Fruit fly (Drosophila melanogaster) whole organism, embryonic: ENCODE measurements around the gene sti.

ENCODE experiments used
- Awh ChIP-seq: fragments of 200-800 bp; sonication (Bioruptor generic); IDR thresholded peaks from 2 replicates; pipeline ENCODE4, ENCODE4 v1.3.6; 2022; ENCODE audit warnings: missing biosample characterization, missing genetic modification characterization
- Bgb ChIP-seq: fragments of 200-800 bp; sonication (Bioruptor generic); IDR thresholded peaks from 2 replicates; pipeline ENCODE4 v1.3.6; 2022; ENCODE audit warnings: missing biosample characterization, missing genetic modification characterization; ENCODE audit not compliant: partially characterized antibody
- CG10321 ChIP-seq: fragments of 200-800 bp; sonication (Bioruptor generic); IDR thresholded peaks from 2 replicates; pipeline ENCODE4 v1.3.6; 2022; ENCODE audit warnings: missing biosample characterization, missing genetic modification characterization
- CG10366 ChIP-seq: fragments of 200-800 bp; sonication (Bioruptor generic); IDR thresholded peaks from 2 replicates; pipeline ENCODE4 v1.3.6; 2022; ENCODE audit warnings: missing biosample characterization, missing genetic modification characterization
- CG10565 ChIP-seq: fragments of 200-800 bp; sonication (Bioruptor generic); optimal IDR thresholded peaks from 3 replicates; lab custom pipeline; 2016; ENCODE audit warnings: missing biosample characterization, mild to moderate bottlenecking, missing genetic modification characterization
- CG12155 ChIP-seq: fragments of 200-800 bp; sonication (Bioruptor generic); optimal IDR thresholded peaks from 3 replicates; lab custom pipeline; 2016; ENCODE audit warnings: missing biosample characterization, missing genetic modification characterization
- CG12769 ChIP-seq: fragments of 200-800 bp; sonication (Bioruptor generic); optimal IDR thresholded peaks from 2 replicates; lab custom pipeline; 2019; ENCODE audit warnings: missing biosample characterization, mild to moderate bottlenecking, missing genetic modification characterization, moderate library complexity
- CG15011 ChIP-seq: fragments of 200-800 bp; sonication (Bioruptor generic); optimal IDR thresholded peaks from 3 replicates; lab custom pipeline; 2018; ENCODE audit warnings: missing biosample characterization, mild to moderate bottlenecking, missing genetic modification characterization
- CG16813 ChIP-seq: fragments of 200-800 bp; sonication (Bioruptor generic); IDR thresholded peaks from 3 replicates; pipeline ENCODE4 v1.3.6; 2022; ENCODE audit warnings: missing biosample characterization, missing genetic modification characterization; ENCODE audit not compliant: partially characterized antibody
- CG17612 ChIP-seq: fragments of 200-800 bp; sonication (Bioruptor generic); IDR thresholded peaks from 2 replicates; pipeline ENCODE4 v1.3.6; 2022; ENCODE audit warnings: missing biosample characterization, missing genetic modification characterization
- CG18599 ChIP-seq: fragments of 200-800 bp; sonication (Bioruptor generic); optimal IDR thresholded peaks from 3 replicates; lab custom pipeline; 2017; ENCODE audit warnings: missing biosample characterization, missing genetic modification characterization, mild to moderate bottlenecking, moderate library complexity, missing genetic modification reagents
- CG18619 ChIP-seq: fragments of 200-800 bp; sonication (Bioruptor generic); optimal IDR thresholded peaks from 3 replicates; lab custom pipeline; 2017; ENCODE audit warnings: missing biosample characterization, mild to moderate bottlenecking, missing genetic modification characterization
- CG2199 ChIP-seq: fragments of 200-800 bp; sonication (Bioruptor generic); IDR thresholded peaks from 3 replicates; pipeline ENCODE4 v1.3.6; 2022; ENCODE audit warnings: missing biosample characterization, missing genetic modification characterization
- CG31388 ChIP-seq: fragments of 200-800 bp; sonication (Bioruptor generic); optimal IDR thresholded peaks from 2 replicates; lab custom pipeline; 2016; ENCODE audit warnings: missing biosample characterization, missing genetic modification characterization
- CG34376 ChIP-seq: fragments of 200-800 bp; sonication (Bioruptor generic); optimal IDR thresholded peaks from 2 replicates; lab custom pipeline; 2018; ENCODE audit warnings: missing biosample characterization, mild to moderate bottlenecking, missing genetic modification characterization
- CG8944 ChIP-seq: fragments of 200-800 bp; sonication (Bioruptor generic); optimal IDR thresholded peaks from 3 replicates; lab custom pipeline; 2016; ENCODE audit warnings: missing biosample characterization, missing genetic modification characterization
- CG9437 ChIP-seq: fragments of 200-800 bp; sonication (Bioruptor generic); optimal IDR thresholded peaks from 2 replicates; lab custom pipeline; 2018; ENCODE audit warnings: missing biosample characterization, mild to moderate bottlenecking, missing genetic modification characterization
- CG9727 ChIP-seq: fragments of 200-800 bp; sonication (Bioruptor generic); optimal IDR thresholded peaks from 3 replicates; lab custom pipeline; 2017; ENCODE audit warnings: missing biosample characterization, mild to moderate bottlenecking, missing genetic modification characterization
- CG9817 ChIP-seq: fragments of 200-800 bp; sonication (Bioruptor generic); optimal IDR thresholded peaks from 2 replicates; lab custom pipeline; 2018; ENCODE audit warnings: missing biosample characterization, mild to moderate bottlenecking, missing genetic modification characterization, moderate library complexity
- CG9932 ChIP-seq: fragments of 200-800 bp; sonication (Bioruptor generic); IDR thresholded peaks from 2 replicates; pipeline ENCODE4 v1.3.6; 2022; ENCODE audit warnings: missing biosample characterization, missing genetic modification characterization
- Chrac-16 ChIP-seq: fragments of 200-800 bp; sonication (Bioruptor generic); optimal IDR thresholded peaks from 3 replicates; lab custom pipeline; 2016; ENCODE audit warnings: missing biosample characterization, missing genetic modification characterization
- CkIIα-i1 ChIP-seq: fragments of 200-800 bp; sonication (Bioruptor generic); IDR thresholded peaks from 2 replicates; pipeline ENCODE4 v1.3.6; 2022; ENCODE audit warnings: missing biosample characterization, missing genetic modification characterization
- D19B ChIP-seq: fragments of 200-800 bp; sonication (Bioruptor generic); optimal IDR thresholded peaks from 2 replicates; lab custom pipeline; 2017; ENCODE audit warnings: missing biosample characterization, mild to moderate bottlenecking, missing genetic modification characterization
- Fer2 ChIP-seq: fragments of 200-800 bp; sonication (Bioruptor generic); optimal IDR thresholded peaks from 2 replicates; lab custom pipeline; 2018; ENCODE audit warnings: missing biosample characterization, mild to moderate bottlenecking, missing genetic modification characterization, moderate library complexity
- Fer3 ChIP-seq: fragments of 200-800 bp; sonication (Bioruptor generic); optimal IDR thresholded peaks from 2 replicates; lab custom pipeline; 2018; ENCODE audit warnings: missing biosample characterization, mild to moderate bottlenecking, missing genetic modification characterization, moderate library complexity
- H15 ChIP-seq: fragments of 200-800 bp; sonication (Bioruptor generic); IDR thresholded peaks from 3 replicates; pipeline ENCODE4 v1.3.6; 2022; ENCODE audit warnings: missing biosample characterization, missing genetic modification characterization
- HHEX ChIP-seq: fragments of 200-800 bp; sonication (Bioruptor generic); optimal IDR thresholded peaks from 3 replicates; lab custom pipeline; 2017; ENCODE audit warnings: missing biosample characterization, mild to moderate bottlenecking, missing genetic modification characterization, missing genetic modification reagents
- Hmx ChIP-seq: fragments of 200-800 bp; sonication (Bioruptor generic); optimal IDR thresholded peaks from 2 replicates; lab custom pipeline; 2016; ENCODE audit warnings: missing biosample characterization, missing genetic modification characterization
- Hr3 ChIP-seq: fragments of 200-800 bp; sonication (Bioruptor generic); optimal IDR thresholded peaks from 3 replicates; lab custom pipeline; 2016; ENCODE audit warnings: missing biosample characterization, missing genetic modification characterization
- MBD-R2 ChIP-seq: fragments of 200-800 bp; sonication (Bioruptor generic); IDR thresholded peaks from 2 replicates; pipeline ENCODE4 v1.3.6; 2022; ENCODE audit warnings: missing biosample characterization, missing genetic modification characterization
- Neu2 ChIP-seq: fragments of 200-800 bp; sonication (Bioruptor generic); optimal IDR thresholded peaks from 3 replicates; lab custom pipeline; 2016; ENCODE audit warnings: missing biosample characterization, missing genetic modification characterization, borderline replicate concordance
- Pdp1 ChIP-seq, 2 experiments: fragments of 200-800 bp; sonication (Bioruptor generic); optimal IDR thresholded peaks; 3 replicates each; lab custom pipeline; 2016; ENCODE audit warnings: missing biosample characterization in 2 of 2, missing genetic modification characterization in 2 of 2, mild to moderate bottlenecking in 1 of 2, moderate library complexity in 1 of 2
- Xbp1 ChIP-seq: fragments of 200-800 bp; sonication (Bioruptor generic); optimal IDR thresholded peaks from 3 replicates; lab custom pipeline; 2016; ENCODE audit warnings: missing biosample characterization, mild to moderate bottlenecking, missing genetic modification characterization
- az2 ChIP-seq: fragments of 200-800 bp; sonication (Bioruptor generic); optimal IDR thresholded peaks from 3 replicates; lab custom pipeline; 2016; ENCODE audit warnings: missing biosample characterization, missing genetic modification characterization
- bab2 ChIP-seq: fragments of 200-800 bp; sonication (Bioruptor generic); optimal IDR thresholded peaks from 2 replicates; lab custom pipeline; 2016; ENCODE audit warnings: missing biosample characterization, missing genetic modification characterization
- bigmax ChIP-seq: fragments of 200-800 bp; sonication (Bioruptor generic); optimal IDR thresholded peaks from 2 replicates; lab custom pipeline; 2018; ENCODE audit warnings: missing biosample characterization, mild to moderate bottlenecking, missing genetic modification characterization
- cas ChIP-seq: fragments of 200-800 bp; sonication (Bioruptor generic); IDR thresholded peaks from 2 replicates; pipeline ENCODE4 v1.3.6; 2022; ENCODE audit warnings: missing biosample characterization, missing genetic modification characterization
- chinmo ChIP-seq: fragments of 200-800 bp; sonication (Bioruptor generic); IDR thresholded peaks from 4 replicates; pipeline ENCODE4 v1.3.6; 2022; ENCODE audit warnings: missing biosample characterization, missing genetic modification characterization; ENCODE audit not compliant: partially characterized antibody
- ci ChIP-seq: fragments of 200-800 bp; sonication (Bioruptor generic); IDR thresholded peaks from 3 replicates; pipeline ENCODE4 v1.3.6; 2022; ENCODE audit warnings: missing biosample characterization, missing genetic modification characterization
- crp ChIP-seq, 2 experiments: fragments of 200-800 bp; sonication (Bioruptor generic); optimal IDR thresholded peaks; 2 replicates in 1 of 2; 3 replicates in 1 of 2; lab custom pipeline; 2017; ENCODE audit warnings: missing biosample characterization in 2 of 2, missing genetic modification characterization in 2 of 2, mild to moderate bottlenecking in 1 of 2, moderate library complexity in 1 of 2
- dati ChIP-seq: fragments of 200-800 bp; sonication (Bioruptor generic); IDR thresholded peaks from 2 replicates; pipeline ENCODE4 v1.3.6; 2022; ENCODE audit warnings: missing biosample characterization, missing genetic modification characterization
- gcm ChIP-seq: fragments of 200-800 bp; sonication (Bioruptor generic); optimal IDR thresholded peaks from 2 replicates; lab custom pipeline; 2019; ENCODE audit warnings: missing biosample characterization, mild to moderate bottlenecking, missing genetic modification characterization, moderate library complexity
- grau ChIP-seq: fragments of 200-800 bp; optimal IDR thresholded peaks from 3 replicates; lab custom pipeline; 2019; ENCODE audit warnings: missing biosample characterization, mild to moderate bottlenecking, missing genetic modification characterization, moderate library complexity
- gro ChIP-seq: fragments of 200-800 bp; sonication (Bioruptor generic); optimal IDR thresholded peaks from 2 replicates; lab custom pipeline; 2016; ENCODE audit warnings: missing biosample characterization, missing genetic modification characterization
- her ChIP-seq: fragments of 200-800 bp; sonication (Bioruptor generic); optimal IDR thresholded peaks from 2 replicates; lab custom pipeline; 2016; ENCODE audit warnings: missing biosample characterization, missing genetic modification characterization
- lola ChIP-seq, 3 experiments: fragments of >200 bp in 2 of 3; fragments of 200-800 bp in 1 of 3; sonication (Bioruptor generic) in 1 of 3; optimal IDR thresholded peaks; 2 replicates each; lab custom pipeline; 2017 to 2019; ENCODE audit warnings: missing biosample characterization in 3 of 3, missing genetic modification characterization in 3 of 3, mild to moderate bottlenecking in 1 of 3, moderate library complexity in 1 of 3
- ranshi ChIP-seq: fragments of 200-800 bp; sonication (Bioruptor generic); IDR thresholded peaks from 2 replicates; pipeline ENCODE4 v1.3.6; 2022; ENCODE audit warnings: missing biosample characterization, missing genetic modification characterization
- tin ChIP-seq: fragments of 200-800 bp; sonication (Bioruptor generic); optimal IDR thresholded peaks from 3 replicates; lab custom pipeline; 2016; ENCODE audit warnings: missing biosample characterization, missing genetic modification characterization
- vvl ChIP-seq: fragments of 200-800 bp; sonication (Bioruptor generic); IDR thresholded peaks from 2 replicates; pipeline ENCODE4 v1.3.6; 2022; ENCODE audit warnings: missing biosample characterization, missing genetic modification characterization
- zen2 ChIP-seq: fragments of 200-800 bp; sonication (Bioruptor generic); IDR thresholded peaks from 3 replicates; pipeline ENCODE4 v1.3.6; 2022; ENCODE audit warnings: missing biosample characterization, missing genetic modification characterization; ENCODE audit not compliant: partially characterized antibody

sti gene

DNA sequence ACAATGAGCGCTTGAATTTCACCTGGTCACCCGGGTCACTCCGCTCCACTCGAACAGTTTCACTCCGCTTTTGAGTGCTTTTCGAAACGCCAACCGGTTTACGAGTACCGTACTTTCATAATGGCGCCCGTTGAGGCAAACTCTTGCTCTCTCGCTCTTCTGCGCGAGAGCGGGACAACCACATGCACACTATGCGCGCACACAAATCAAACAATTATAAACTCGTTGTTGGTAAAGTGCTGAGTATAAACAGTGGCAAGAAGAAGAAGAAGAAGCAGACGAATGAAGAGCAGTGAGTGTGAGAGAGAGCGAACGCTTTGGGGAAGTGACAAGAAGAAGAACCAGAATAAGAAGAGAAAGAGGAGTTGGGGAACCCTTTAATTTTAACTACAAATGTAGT is 46.6 kb downstream of the sti start, which contains the start of gene eyg (continued):
- no peak for TF ChIP-seq CG9727
- TF ChIP-seq dati (GFP tag; lab: Robert Waterston, UW), result no peak
- no peak for TF ChIP-seq CkIIα-i1 (GFP tag; lab: Robert Waterston, UW)
- no peak for TF ChIP-seq tin (GFP tag; lab: Kevin White, UChicago)
- TF ChIP-seq CG9437, result no peak
- TF ChIP-seq her, result peak; percentile 70
- TF ChIP-seq Neu2 (GFP tag; lab: Kevin White, UChicago), result no peak
- TF ChIP-seq gro (GFP tag; lab: Kevin White, UChicago), result peak; percentile 54
- no peak for TF ChIP-seq CG18599 (GFP tag; lab: Kevin White, UChicago)
- TF ChIP-seq CG34376 (GFP tag; lab: Kevin White, UChicago), result no peak
- no peak for TF ChIP-seq MBD-R2 (GFP tag; lab: Robert Waterston, UW)
- TF ChIP-seq CG9817 (tag; lab: Kevin White, UChicago), result no peak
- 0 out of 2 replicates have a peak, but pooled peaks have one; percentile 18 for TF ChIP-seq CG9932 (GFP tag; lab: Robert Waterston, UW)
- peak; percentile 94 for TF ChIP-seq chinmo
- peak; percentile 82 for TF ChIP-seq Bgb (GFP tag; lab: Robert Waterston, UW)
- TF ChIP-seq Fer2 (tag; lab: Kevin White, UChicago), result no peak
- peak; percentile 69; the same call in 2 of the 3 replicates for TF ChIP-seq ci (GFP tag; lab: Robert Waterston, UW)
- TF ChIP-seq Pdp1 (GFP tag; optimal IDR thresholded peaks at IDR 0.05; lab: Kevin White, UChicago), result peak in 1 of 2 experiments; percentile 75
- TF ChIP-seq ranshi (GFP tag; lab: Robert Waterston, UW), result peak; percentile 12; the same call in 1 of the 2 replicates
- no peak for TF ChIP-seq CG8944
- no peak for TF ChIP-seq CG17612 (GFP tag; lab: Robert Waterston, UW)
- TF ChIP-seq vvl (GFP tag; lab: Robert Waterston, UW), result peak; percentile 79
- no peak for TF ChIP-seq Hr3 (GFP tag; lab: Kevin White, UChicago)
- 0 out of 2 replicates have a peak, but pooled peaks have one; percentile 28 for TF ChIP-seq Awh (GFP tag; lab: Robert Waterston, UW)
- TF ChIP-seq CG2199, result 0 out of 3 replicates have a peak, but pooled peaks have one; percentile 9
- TF ChIP-seq crp (GFP tag; optimal IDR thresholded peaks at IDR 0.05; lab: Kevin White, UChicago), result no peak
- peak; percentile 11 for TF ChIP-seq CG15011 (GFP tag; lab: Kevin White, UChicago)
- no peak for TF ChIP-seq cas (GFP tag; lab: Robert Waterston, UW)
- no peak for TF ChIP-seq Chrac-16 (GFP tag; lab: Kevin White, UChicago)
- no peak for TF ChIP-seq bab2 (GFP tag; lab: Kevin White, UChicago)
- TF ChIP-seq CG10565 (GFP tag; lab: Kevin White, UChicago), result no peak
- TF ChIP-seq Xbp1 (GFP tag; lab: Kevin White, UChicago), result no peak
- peak; percentile 39; the same call in 1 of the 3 replicates for TF ChIP-seq CG16813 (GFP tag; lab: Robert Waterston, UW)
- TF ChIP-seq CG12155 (GFP tag; lab: Kevin White, UChicago), result no peak
- TF ChIP-seq grau (tag; lab: Kevin White, UChicago), result no peak
- no peak for TF ChIP-seq H15
- peak; percentile 100 for TF ChIP-seq CG10321 (GFP tag; lab: Robert Waterston, UW)
- peak; percentile 41 for TF ChIP-seq gcm (GFP tag; lab: Kevin White, UChicago)
- TF ChIP-seq bigmax (GFP tag; lab: Kevin White, UChicago), result no peak
- TF ChIP-seq CG10366 (GFP tag; lab: Robert Waterston, UW), result no peak
- peak; percentile 14 for TF ChIP-seq Fer3 (tag; lab: Kevin White, UChicago)
- no peak for TF ChIP-seq CG31388
- TF ChIP-seq zen2 (GFP tag; lab: Robert Waterston, UW), result 0 out of 3 replicates have a peak, but pooled peaks have one; percentile 25
- TF ChIP-seq CG18619 (GFP tag; lab: Kevin White, UChicago), result peak; percentile 16
- no peak for TF ChIP-seq Hmx (GFP tag; lab: Kevin White, UChicago)
- no peak for TF ChIP-seq lola (GFP tag; optimal IDR thresholded peaks at IDR 0.05; lab: Kevin White, UChicago)
- no peak for TF ChIP-seq az2 (GFP tag; lab: Kevin White, UChicago)
- no peak for TF ChIP-seq CG12769 (tag; lab: Kevin White, UChicago)
- TF ChIP-seq D19B (GFP tag; lab: Kevin White, UChicago), result no peak
- TF ChIP-seq HHEX (GFP tag; lab: Kevin White, UChicago), result peak; percentile 45
